Worm (Caenorhabditis elegans): ENCODE results near the gene Y66D12A.8.

- TF ChIP-seq madf-2 (tag; optimal IDR thresholded peaks at IDR 0.05) = no peak
- TF ChIP-seq unc-86 (tag; optimal IDR thresholded peaks at IDR 0.05) = no peak
- no peak for TF ChIP-seq lin-11 (tag; optimal IDR thresholded peaks at IDR 0.05)
- no peak for TF ChIP-seq pat-9 (tag; optimal IDR thresholded peaks at IDR 0.05)
- no peak for TF ChIP-seq syd-9 (tag; optimal IDR thresholded peaks at IDR 0.05)
- TF ChIP-seq tbx-7 (tag; optimal IDR thresholded peaks at IDR 0.05) = no peak
- no peak for TF ChIP-seq hlh-15 (tag; optimal IDR thresholded peaks at IDR 0.05)
- TF ChIP-seq nhr-232 (tag; optimal IDR thresholded peaks at IDR 0.05) = no peak
- no peak for TF ChIP-seq sdc-2 (tag; optimal IDR thresholded peaks at IDR 0.05)
- no peak for TF ChIP-seq T23F11.4 (GFP tag; optimal IDR thresholded peaks at IDR 0.05)
- TF ChIP-seq ceh-9 (tag; optimal IDR thresholded peaks at IDR 0.05) = no peak
- no peak for TF ChIP-seq npax-4 (tag; optimal IDR thresholded peaks at IDR 0.05)
- no peak for TF ChIP-seq tbx-2 (tag; optimal IDR thresholded peaks at IDR 0.05)
- TF ChIP-seq pag-3 (tag; optimal IDR thresholded peaks at IDR 0.05; ENCODE audit: borderline replicate concordance) = no peak
Observed at ce11 chrIII:11554701-11555111, 19.3 kb upstream of the Y66D12A.8 start.
